Worm (Caenorhabditis elegans) whole organism, L3 larva: Measurements from ENCODE around the gene daao-1.

ENCODE experiments used
- R02D3.7 ChIP-seq: fragments of 150-350 bp; optimal IDR thresholded peaks from 2 replicates; lab custom pipeline; 2014; ENCODE audit warnings: missing biosample characterization, missing genetic modification characterization
- ZK546.5 ChIP-seq: sonication (generic microtip); optimal IDR thresholded peaks from 2 replicates; lab custom pipeline; 2017; ENCODE audit warnings: missing biosample characterization, missing genetic modification characterization
- aly-2 ChIP-seq: fragments of 150-350 bp; optimal IDR thresholded peaks from 2 replicates; lab custom pipeline; 2014; ENCODE audit warnings: missing biosample characterization, missing genetic modification characterization
- ama-1 ChIP-seq: fragments of 150-350 bp; optimal IDR thresholded peaks from 2 replicates; lab custom pipeline; 2018
- daf-12 ChIP-seq: fragments of 150-350 bp; optimal IDR thresholded peaks from 2 replicates; lab custom pipeline; 2014; ENCODE audit warnings: missing biosample characterization, missing genetic modification reagents, missing genetic modification characterization
- egl-5 ChIP-seq: fragments of 150-350 bp; optimal IDR thresholded peaks from 2 replicates; lab custom pipeline; 2017; ENCODE audit warnings: missing biosample characterization, missing genetic modification reagents, missing genetic modification characterization, inconsistent platforms
- elt-2 ChIP-seq: sonication (generic microtip); optimal IDR thresholded peaks from 2 replicates; lab custom pipeline; 2016; ENCODE audit warnings: missing genetic modification reagents, mild to moderate bottlenecking, missing genetic modification characterization, missing compliant biosample characterization
- eor-1 ChIP-seq, 2 experiments: fragments of 150-350 bp; optimal IDR thresholded peaks; 2 replicates each; lab custom pipeline; 2014 to 2018; ENCODE audit warnings: missing biosample characterization in 2 of 2, missing genetic modification characterization in 2 of 2
- hmg-11 ChIP-seq: sonication (generic microtip); optimal IDR thresholded peaks from 2 replicates; lab custom pipeline; 2016; ENCODE audit warnings: missing genetic modification characterization, missing compliant biosample characterization
- jun-1 ChIP-seq: fragments of 150-350 bp; optimal IDR thresholded peaks from 2 replicates; lab custom pipeline; 2014; ENCODE audit warnings: missing biosample characterization, missing genetic modification reagents, missing genetic modification characterization
- lin-15B ChIP-seq: fragments of 150-350 bp; optimal IDR thresholded peaks from 2 replicates; lab custom pipeline; 2014; ENCODE audit warnings: missing biosample characterization, missing genetic modification characterization
- lin-39 ChIP-seq: fragments of 150-350 bp; optimal IDR thresholded peaks from 2 replicates; lab custom pipeline; 2018; ENCODE audit warnings: missing biosample characterization, missing genetic modification reagents, missing genetic modification characterization
- lsy-12 ChIP-seq: sonication (generic microtip); optimal IDR thresholded peaks from 2 replicates; lab custom pipeline; 2016; ENCODE audit warnings: mild to moderate bottlenecking, missing genetic modification characterization, missing compliant biosample characterization
- nfya-1 ChIP-seq: sonication (generic microtip); optimal IDR thresholded peaks from 2 replicates; lab custom pipeline; 2017; ENCODE audit warnings: missing genetic modification characterization, mild to moderate bottlenecking, missing compliant biosample characterization, antibody characterized with exemption, moderate library complexity; ENCODE audit not compliant: insufficient read depth
- nhr-11 ChIP-seq: fragments of 150-350 bp; optimal IDR thresholded peaks from 2 replicates; lab custom pipeline; 2014; ENCODE audit warnings: missing biosample characterization, missing genetic modification characterization
- nhr-23 ChIP-seq: fragments of 150-350 bp; optimal IDR thresholded peaks from 2 replicates; lab custom pipeline; 2014; ENCODE audit warnings: missing biosample characterization, missing genetic modification reagents, missing genetic modification characterization
- nhr-237 ChIP-seq: fragments of 150-350 bp; optimal IDR thresholded peaks from 2 replicates; lab custom pipeline; 2014; ENCODE audit warnings: missing biosample characterization, missing genetic modification characterization
- nhr-25 ChIP-seq: sonication (generic microtip); optimal IDR thresholded peaks from 2 replicates; lab custom pipeline; 2017; ENCODE audit warnings: missing biosample characterization, missing genetic modification characterization
- nhr-76 ChIP-seq: fragments of 150-350 bp; sonication (generic microtip); optimal IDR thresholded peaks from 5 replicates; lab custom pipeline; 2014; ENCODE audit warnings: missing biosample characterization, missing genetic modification characterization
- pha-4 ChIP-seq: fragments of 150-350 bp; optimal IDR thresholded peaks from 2 replicates; lab custom pipeline; 2014; ENCODE audit warnings: missing biosample characterization, missing genetic modification reagents, missing genetic modification characterization
- pqm-1 ChIP-seq: fragments of 150-350 bp; optimal IDR thresholded peaks from 2 replicates; lab custom pipeline; 2017; ENCODE audit warnings: missing biosample characterization, missing genetic modification characterization, inconsistent platforms
- unc-39 ChIP-seq: sonication (generic microtip); optimal IDR thresholded peaks from 4 replicates; lab custom pipeline; 2017; ENCODE audit warnings: missing biosample characterization, missing genetic modification characterization
- zag-1 ChIP-seq: fragments of 150-350 bp; optimal IDR thresholded peaks from 2 replicates; lab custom pipeline; 2014; ENCODE audit warnings: missing biosample characterization, missing genetic modification characterization
- ztf-11 ChIP-seq: fragments of 150-350 bp; optimal IDR thresholded peaks from 2 replicates; lab custom pipeline; 2014; ENCODE audit warnings: missing biosample characterization, missing genetic modification characterization
- ztf-4 ChIP-seq: fragments of 150-350 bp; optimal IDR thresholded peaks from 2 replicates; lab custom pipeline; 2014; ENCODE audit warnings: missing biosample characterization, missing genetic modification characterization

daao-1 gene

DNA sequence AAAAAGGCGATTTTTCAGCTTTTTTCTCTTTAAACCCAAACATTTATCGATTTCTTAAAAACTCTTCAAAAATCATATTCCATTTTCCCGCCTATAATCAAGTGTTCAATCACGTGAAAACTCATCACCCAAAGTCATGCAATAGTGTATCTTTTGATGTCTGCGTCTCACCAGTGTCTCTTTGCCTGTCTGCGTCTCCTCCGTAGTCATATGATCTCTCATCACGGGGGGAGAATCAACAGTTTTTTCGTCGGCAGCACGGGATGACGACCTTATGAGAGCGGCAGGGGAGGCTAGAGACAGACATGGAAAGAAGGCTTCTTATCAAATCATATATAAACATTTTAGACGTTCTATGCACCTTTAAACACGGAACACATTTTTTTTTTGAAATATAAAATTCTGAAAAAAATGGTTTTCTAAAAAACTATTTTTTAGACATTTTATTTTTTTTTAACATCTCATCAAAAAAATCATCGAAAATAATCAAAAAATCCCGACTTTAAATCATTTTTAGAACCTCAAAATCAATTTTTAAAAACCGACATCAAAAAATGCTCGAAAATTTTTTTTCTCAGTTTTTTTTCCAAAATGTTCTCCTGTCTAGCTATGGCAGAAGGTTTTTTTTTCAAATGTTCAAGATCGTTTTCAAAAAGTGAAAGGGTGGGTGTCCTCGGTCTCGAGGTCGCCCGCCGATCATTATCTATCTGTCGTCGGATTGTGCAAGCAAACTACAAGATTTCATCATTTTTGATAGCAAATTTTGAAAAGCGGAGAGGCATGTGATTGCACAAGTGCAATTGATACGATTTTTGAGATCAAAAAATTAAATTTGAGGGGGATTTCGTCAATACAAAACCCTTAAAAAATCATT lies 11.8 kb upstream of the daao-1 start (continued):
- peak; percentile 73 for TF ChIP-seq lin-39
- TF ChIP-seq, all 47 proteins: peak for 36

DNA sequence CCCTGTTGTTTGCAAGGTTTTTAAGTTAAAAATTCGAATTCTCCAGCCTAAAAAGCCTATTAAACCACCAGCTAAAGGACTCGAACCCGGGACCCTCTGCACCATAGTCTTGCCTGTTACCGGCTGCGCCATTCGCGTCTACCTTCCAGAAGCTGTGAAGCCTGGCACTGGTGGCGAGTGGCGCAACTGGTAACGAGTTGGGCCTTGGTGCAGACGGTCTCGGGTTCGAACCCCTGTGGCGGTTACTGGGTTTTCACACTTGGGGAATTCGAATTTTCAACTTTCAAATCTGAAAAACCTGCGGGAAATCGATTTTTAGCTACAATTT lies 11.2 kb upstream of the daao-1 start:
- TF ChIP-seq zag-1, result no peak
- TF ChIP-seq, all 47 proteins: peak for 0

DNA sequence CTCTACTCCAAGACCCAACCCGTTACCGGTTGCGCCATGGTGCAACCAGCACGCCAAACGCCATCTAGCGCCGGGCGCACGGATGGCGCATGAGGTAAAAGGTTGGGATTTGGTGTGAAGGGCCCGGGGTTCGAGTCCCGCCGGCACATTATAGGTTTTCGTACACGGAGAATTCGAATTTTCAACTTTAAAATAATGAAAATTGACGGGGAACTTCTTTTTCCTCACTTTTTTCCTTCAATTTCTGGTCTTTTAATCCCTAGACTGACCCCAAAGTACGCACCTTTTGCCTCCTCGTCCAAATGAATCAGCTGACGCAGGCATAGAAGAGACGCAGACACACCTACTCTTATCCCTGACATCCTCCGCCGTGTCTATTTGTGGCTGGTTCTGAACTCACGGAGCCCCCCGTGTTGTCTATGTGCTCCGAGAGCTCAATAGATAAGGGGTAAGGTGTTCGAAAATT lies 10.4 kb upstream of the daao-1 start:
- TF ChIP-seq nhr-25 (tag; lab: Kevin White, UChicago) (peak; percentile 22), nhr-23 (tag; lab: Kevin White, UChicago) (peak; percentile 11), nfya-1 (peak; percentile 32), egl-5 (peak; percentile 43), pha-4 (tag; lab: Kevin White, UChicago) (peak; percentile 61), ama-1 (lab: Kevin White, UChicago) (peak; percentile 87), daf-12 (no peak), pqm-1 (tag; lab: Kevin White, UChicago) (no peak)

DNA sequence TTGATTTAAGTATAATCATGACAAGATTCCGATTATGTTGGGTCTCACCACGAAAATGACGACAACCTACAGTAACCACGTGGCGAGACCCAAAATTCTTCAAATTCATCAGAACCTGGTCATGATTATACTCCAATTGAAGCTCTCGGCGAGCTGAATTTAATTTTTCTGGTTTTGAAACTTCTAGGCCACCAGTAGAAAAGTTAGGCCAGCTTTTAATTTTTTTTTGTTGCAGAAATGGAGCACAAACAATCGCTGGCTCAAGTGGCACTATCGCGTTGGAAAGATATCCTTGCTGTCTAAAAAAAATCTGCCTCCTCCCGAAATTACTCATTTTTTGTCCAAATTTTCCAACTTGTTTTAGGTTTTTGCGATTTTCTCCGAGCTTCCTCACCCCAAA lies 7.4 kb upstream of the daao-1 start:
- no peak for TF ChIP-seq pha-4 (tag; lab: Kevin White, UChicago)
- TF ChIP-seq ZK546.5 (tag; lab: Kevin White, UChicago), result no peak
- TF ChIP-seq nhr-11 (tag; lab: Kevin White, UChicago), result no peak
- TF ChIP-seq eor-1 (tag; optimal IDR thresholded peaks at IDR 0.05; lab: Kevin White, UChicago), result no peak
- TF ChIP-seq nhr-76 (tag; lab: Kevin White, UChicago), result no peak
- TF ChIP-seq ama-1 (lab: Kevin White, UChicago), result no peak
- TF ChIP-seq jun-1 (tag; lab: Kevin White, UChicago), result no peak
- TF ChIP-seq hmg-11 (tag; lab: Kevin White, UChicago), result no peak
- TF ChIP-seq nhr-25 (tag; lab: Kevin White, UChicago), result no peak
- TF ChIP-seq, all 47 proteins: peak for 0

DNA sequence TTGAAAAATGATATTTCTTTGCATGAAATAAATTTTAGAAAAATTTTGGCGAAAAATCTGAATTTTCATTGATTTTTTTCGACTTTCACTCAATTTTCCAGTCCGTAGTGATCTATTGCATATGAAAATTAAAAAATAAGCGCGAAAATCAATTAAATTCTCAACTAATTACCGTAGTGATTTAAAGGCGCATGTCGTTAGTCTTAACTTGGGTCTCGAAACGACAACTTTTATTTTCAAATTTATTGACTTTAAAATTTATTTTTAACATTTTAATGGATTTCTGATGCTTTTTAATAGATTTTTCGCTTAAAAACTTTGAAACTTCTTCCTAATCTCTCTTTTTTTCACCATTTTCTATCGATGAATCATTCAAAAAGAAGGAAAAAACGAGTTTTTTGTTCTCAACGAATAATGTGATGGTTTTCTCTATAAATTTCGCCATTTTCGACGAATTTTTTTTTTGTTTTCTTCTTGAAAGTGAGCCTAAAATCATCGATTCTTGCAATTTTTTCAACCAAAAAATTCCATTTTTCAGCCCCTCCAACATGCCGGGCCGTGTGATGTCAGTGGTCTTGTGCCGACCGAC lies 6.4 kb upstream of the daao-1 start, which contains the start of gene vamp-7:
TSS of gene vamp-7 (plus strand) at position 539 of the 589 bp plus-strand sequence.
- peak; percentile 18 for TF ChIP-seq pha-4 (tag; lab: Kevin White, UChicago)
- TF ChIP-seq pqm-1 (tag; lab: Kevin White, UChicago), result no peak
- TF ChIP-seq lsy-12 (tag; lab: Kevin White, UChicago), result peak; percentile 31

DNA sequence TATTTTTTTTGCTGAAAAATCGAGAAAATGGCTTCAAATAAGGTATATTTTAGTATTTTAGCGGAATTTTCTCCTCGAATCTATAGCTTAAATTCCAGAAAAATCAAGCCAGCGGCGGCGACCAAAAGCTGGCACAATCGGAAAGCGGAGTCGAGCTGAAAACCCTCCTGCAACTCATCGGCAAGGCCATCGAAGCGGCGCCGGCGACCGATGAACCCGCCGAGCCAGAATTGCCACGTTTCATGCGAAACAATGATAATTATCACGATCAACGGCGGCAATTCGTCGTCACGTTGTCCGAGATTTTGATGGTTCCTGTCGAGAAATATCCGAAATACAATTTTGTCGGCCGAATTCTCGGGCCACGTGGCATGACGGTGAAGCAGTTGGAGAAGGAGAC lies 3.6 kb upstream of the daao-1 start, which contains the start of gene Y69A2AR.32:
TSS of gene Y69A2AR.32 (plus strand) at position 28 of the 400 bp plus-strand sequence.
- no peak for TF ChIP-seq nhr-237 (tag; lab: Kevin White, UChicago)
- TF ChIP-seq ztf-11 (tag; lab: Kevin White, UChicago), result no peak
- TF ChIP-seq ZK546.5 (tag; lab: Kevin White, UChicago), result no peak
- no peak for TF ChIP-seq nhr-23 (tag; lab: Kevin White, UChicago)
- TF ChIP-seq aly-2 (tag; lab: Kevin White, UChicago), result no peak
- TF ChIP-seq hmg-11 (tag; lab: Kevin White, UChicago), result no peak

DNA sequence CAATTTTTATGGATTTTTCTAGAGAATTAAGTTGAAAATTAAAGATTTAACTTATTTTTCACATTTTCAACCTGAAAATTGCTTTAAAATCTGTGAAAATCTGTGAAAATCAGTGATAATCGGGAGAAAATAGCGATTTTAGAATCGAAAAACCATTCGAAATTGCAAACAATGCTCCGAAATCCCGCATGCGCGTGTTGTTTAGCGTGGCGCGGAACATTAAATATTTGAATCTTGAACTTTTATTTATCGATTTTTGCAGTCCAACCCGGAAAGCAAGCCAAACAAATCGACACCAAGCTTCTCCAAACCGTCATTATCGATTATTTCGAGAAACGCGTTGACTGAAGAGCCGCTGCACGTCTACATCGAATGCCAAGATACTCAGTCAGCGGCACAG lies 3.0 kb upstream of the daao-1 start:
- TF ChIP-seq ama-1 (lab: Kevin White, UChicago) (no peak), pqm-1 (tag; lab: Kevin White, UChicago) (no peak), unc-39 (tag; lab: Kevin White, UChicago) (no peak), R02D3.7 (tag; lab: Kevin White, UChicago) (no peak), ztf-4 (no peak), nhr-237 (tag; lab: Kevin White, UChicago) (no peak), elt-2 (no peak), zag-1 (no peak)
- TF ChIP-seq, all 47 proteins: peak for 0

DNA sequence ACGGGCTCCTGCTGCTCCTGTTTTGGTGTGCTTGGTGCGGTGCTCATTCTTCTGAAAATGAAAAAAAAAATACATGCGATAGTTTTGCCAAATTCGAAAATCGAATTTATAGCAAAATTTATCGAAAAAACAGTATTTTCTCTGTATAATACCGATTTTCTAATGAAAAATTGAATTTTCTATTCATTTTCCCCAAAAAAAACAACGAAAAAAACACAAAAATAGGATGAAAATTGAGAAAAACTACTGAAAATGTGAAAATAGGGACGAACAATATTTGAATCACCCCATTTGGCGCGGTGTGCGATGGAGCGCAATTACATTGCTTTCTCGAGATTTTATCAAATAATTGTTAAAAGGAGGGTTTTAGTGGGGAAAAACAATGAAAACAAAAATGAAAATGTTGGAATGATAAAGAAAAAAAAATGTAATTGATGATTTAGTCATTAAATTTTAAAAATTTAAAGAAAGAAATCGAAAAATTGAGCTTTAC lies 937 bp upstream of the daao-1 start, which contains the start of gene Y69A2AR.28:
TSS of gene Y69A2AR.28 (minus strand) at position 51 of the 493 bp plus-strand sequence.
- TF ChIP-seq daf-12 (no peak), lin-15B (tag; lab: Kevin White, UChicago) (peak; percentile 45)
